Worm (Caenorhabditis elegans): ENCODE results near the gene kcc-1.

- TF ChIP-seq sea-2 (GFP tag; IDR thresholded peaks at IDR 0.05) (no peak), ekl-4 (GFP tag; IDR thresholded peaks at IDR 0.05) (no peak)
These were observed 5.2 kb downstream of the kcc-1 start for ce11 chrIV:7211313-7211712.
